Worm (Caenorhabditis elegans): ENCODE measurements around the gene clec-163.
A peak's percentile ranks its signal among the peaks of the same experiment; 100 is the strongest.

The clec-163 gene

DNA sequence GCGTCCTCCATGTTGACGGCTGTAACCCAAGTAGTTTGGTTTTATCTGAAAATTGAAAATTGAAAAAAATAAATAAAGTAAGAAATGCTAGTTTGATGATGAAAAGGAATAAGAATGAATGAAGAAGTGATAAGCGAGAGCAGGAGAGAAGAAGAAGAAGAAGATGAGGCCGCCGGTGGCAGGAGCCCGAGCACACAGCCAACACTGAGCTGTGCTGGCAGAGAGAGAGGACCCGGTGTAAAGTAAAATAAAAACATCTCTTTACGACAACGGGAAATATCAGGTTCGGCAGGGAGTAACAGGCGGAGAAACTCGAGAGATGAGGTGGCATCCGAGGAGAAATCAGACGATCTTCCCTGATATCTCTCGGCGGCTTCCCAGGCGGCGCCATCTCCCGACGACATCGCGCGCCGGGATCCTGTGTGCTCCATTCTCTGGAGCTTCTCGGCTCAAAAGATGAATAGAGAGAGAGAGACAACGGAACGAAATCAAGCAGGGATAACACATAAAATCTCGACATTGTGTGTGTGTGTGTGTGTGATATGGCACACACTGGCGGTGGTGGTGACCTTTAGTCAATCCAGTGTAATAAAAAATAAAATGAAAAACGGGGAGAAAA, 22.8 kb downstream of the clec-163 start, which contains the start of gene sca-1 (continued):
- no peak for TF ChIP-seq sup-37 (GFP tag; optimal IDR thresholded peaks at IDR 0.05)
- TF ChIP-seq alr-1 (tag; optimal IDR thresholded peaks at IDR 0.05; ENCODE audit: borderline replicate concordance) = no peak
- TF ChIP-seq fkh-10 (GFP tag; optimal IDR thresholded peaks at IDR 0.05) = no peak
- no peak for TF ChIP-seq egl-13 (tag; optimal IDR thresholded peaks at IDR 0.05)
- no peak for TF ChIP-seq unc-62 (GFP tag; optimal IDR thresholded peaks at IDR 0.05)
- TF ChIP-seq dsc-1 (tag; optimal IDR thresholded peaks at IDR 0.05) = peak; percentile 70
- TF ChIP-seq rnt-1 (tag; optimal IDR thresholded peaks at IDR 0.05) = peak; percentile 63
- TF ChIP-seq aly-2 (tag; optimal IDR thresholded peaks at IDR 0.05) = no peak
- TF ChIP-seq jun-1 (tag; optimal IDR thresholded peaks at IDR 0.05) = no peak
- TF ChIP-seq nhr-77 (tag; optimal IDR thresholded peaks at IDR 0.05) = no peak
- no peak for TF ChIP-seq sox-4 (tag; optimal IDR thresholded peaks at IDR 0.05)
- TF ChIP-seq lin-15B (tag; optimal IDR thresholded peaks at IDR 0.05) = no peak
- TF ChIP-seq unc-130 (tag; optimal IDR thresholded peaks at IDR 0.05) = no peak
- TF ChIP-seq vab-15 (tag; optimal IDR thresholded peaks at IDR 0.05) = no peak
- TF ChIP-seq mef-2 (tag; optimal IDR thresholded peaks at IDR 0.05) = no peak
- TF ChIP-seq ets-5 (GFP tag; IDR thresholded peaks at IDR 0.05) = no peak
- peak; percentile 6 for TF ChIP-seq lin-39 (tag; optimal IDR thresholded peaks at IDR 0.05)
- no peak for TF ChIP-seq aha-1 (tag; optimal IDR thresholded peaks at IDR 0.05)
- TF ChIP-seq pqm-1 (tag; optimal IDR thresholded peaks at IDR 0.05) = no peak
- peak in 1 of 2 experiments; percentile 21 for TF ChIP-seq mdl-1 (tag; optimal IDR thresholded peaks at IDR 0.05)
- no peak for TF ChIP-seq unc-86 (tag; optimal IDR thresholded peaks at IDR 0.05)
- no peak for TF ChIP-seq ceh-63 (GFP tag; optimal IDR thresholded peaks at IDR 0.05)
- no peak for TF ChIP-seq C04F5.9 (tag; optimal IDR thresholded peaks at IDR 0.05)
- no peak for TF ChIP-seq mep-1 (tag; optimal IDR thresholded peaks at IDR 0.05)
- no peak for TF ChIP-seq F16B12.6 (tag; optimal IDR thresholded peaks at IDR 0.05)
- TF ChIP-seq nhr-76 (tag; optimal IDR thresholded peaks at IDR 0.05) = no peak
- TF ChIP-seq nhr-237 (tag; optimal IDR thresholded peaks at IDR 0.05) = no peak
- TF ChIP-seq nhr-90 (tag; optimal IDR thresholded peaks at IDR 0.05; ENCODE audit: poor library complexity) = no peak
- TF ChIP-seq blmp-1 (tag; optimal IDR thresholded peaks at IDR 0.05) = no peak
- no peak for TF ChIP-seq lin-13 (GFP tag; optimal IDR thresholded peaks at IDR 0.05)
- no peak for TF ChIP-seq C34B4.2 (tag; optimal IDR thresholded peaks at IDR 0.05)
- TF ChIP-seq pag-3 (tag; optimal IDR thresholded peaks at IDR 0.05; ENCODE audit: borderline replicate concordance, insufficient read depth) = peak; percentile 86
- no peak for TF ChIP-seq efl-3 (GFP tag; optimal IDR thresholded peaks at IDR 0.05)
- no peak for TF ChIP-seq hpl-2 (GFP tag; optimal IDR thresholded peaks at IDR 0.05)
- no peak for TF ChIP-seq lir-3 (tag; optimal IDR thresholded peaks at IDR 0.05; ENCODE audit: poor library complexity)
- TF ChIP-seq nhr-20 (tag; optimal IDR thresholded peaks at IDR 0.05) = peak; percentile 52
- no peak for TF ChIP-seq pax-3 (tag; optimal IDR thresholded peaks at IDR 0.05)
- TF ChIP-seq sptf-1 (tag; optimal IDR thresholded peaks at IDR 0.05) = no peak
- TF ChIP-seq zip-4 (GFP tag; optimal IDR thresholded peaks at IDR 0.05) = no peak
- no peak for TF ChIP-seq irx-1 (tag; optimal IDR thresholded peaks at IDR 0.05)
- no peak for TF ChIP-seq unc-30 (tag; optimal IDR thresholded peaks at IDR 0.05)
- no peak for TF ChIP-seq isw-1 (GFP tag; IDR thresholded peaks at IDR 0.05)
- peak in 1 of 2 experiments; percentile 3 for TF ChIP-seq ztf-11 (tag; optimal IDR thresholded peaks at IDR 0.05)
- no peak for TF ChIP-seq ceh-88 (GFP tag; IDR thresholded peaks at IDR 0.05)
- TF ChIP-seq nhr-71 (tag; optimal IDR thresholded peaks at IDR 0.05) = peak; percentile 81
- no peak for TF ChIP-seq nhr-84 (tag; optimal IDR thresholded peaks at IDR 0.05)
- TF ChIP-seq swsn-7 (tag; optimal IDR thresholded peaks at IDR 0.05) = peak; percentile 21
- no peak for TF ChIP-seq fos-1 (tag; optimal IDR thresholded peaks at IDR 0.05)
- no peak for TF ChIP-seq dpl-1 (GFP tag; optimal IDR thresholded peaks at IDR 0.05)
- TF ChIP-seq skn-1 (tag; optimal IDR thresholded peaks at IDR 0.05) = no peak
- no peak for TF ChIP-seq snpc-4 (tag; optimal IDR thresholded peaks at IDR 0.05)
- TF ChIP-seq hlh-4 (tag; optimal IDR thresholded peaks at IDR 0.05) = no peak
- TF ChIP-seq fkh-8 (tag; optimal IDR thresholded peaks at IDR 0.05) = no peak
